Worm (Caenorhabditis elegans) whole organism, early embryonic: ENCODE results near the gene Y71H2B.11.
A peak's percentile ranks its signal among the peaks of the same experiment; 100 is the strongest.

Experiments used
- B0310.2 ChIP-seq: sonication (generic microtip); optimal IDR thresholded peaks from 2 replicates; lab custom pipeline; 2016; ENCODE audit warnings: mild to moderate bottlenecking, missing genetic modification characterization, missing compliant biosample characterization
- F13C5.2 ChIP-seq: sonication (generic microtip); optimal IDR thresholded peaks from 2 replicates; lab custom pipeline; 2017; ENCODE audit warnings: mild to moderate bottlenecking, missing genetic modification characterization, inconsistent platforms, missing compliant biosample characterization
- aly-1 ChIP-seq: sonication (generic microtip); optimal IDR thresholded peaks from 2 replicates; lab custom pipeline; 2016; ENCODE audit warnings: missing genetic modification characterization, missing compliant biosample characterization
- ama-1 ChIP-seq: fragments of 150-350 bp; optimal IDR thresholded peaks from 2 replicates; lab custom pipeline; 2014
- ceh-13 ChIP-seq: fragments of 200-800 bp; sonication (Bioruptor generic); optimal IDR thresholded peaks from 2 replicates; lab custom pipeline; 2018; ENCODE audit warnings: mild to moderate bottlenecking, missing genetic modification characterization, missing compliant biosample characterization
- ceh-36 ChIP-seq: sonication (generic microtip); optimal IDR thresholded peaks from 2 replicates; lab custom pipeline; 2016; ENCODE audit warnings: missing genetic modification characterization, inconsistent platforms, missing compliant biosample characterization
- ets-7 ChIP-seq: sonication (generic microtip); optimal IDR thresholded peaks from 2 replicates; lab custom pipeline; 2016; ENCODE audit warnings: missing genotype, missing genetic modification characterization, missing compliant biosample characterization
- flt-1 ChIP-seq: fragments of 200-800 bp; sonication (Bioruptor generic); IDR thresholded peaks from 2 replicates; pipeline ENCODE4 v1.3.6; 2022; ENCODE audit warnings: missing genetic modification characterization, missing compliant biosample characterization
- hmbx-1 ChIP-seq: sonication (generic microtip); optimal IDR thresholded peaks from 2 replicates; lab custom pipeline; 2016; ENCODE audit warnings: mild to moderate bottlenecking, missing genetic modification characterization, missing compliant biosample characterization
- hmg-4 ChIP-seq: fragments of 200-800 bp; sonication (Bioruptor generic); optimal IDR thresholded peaks from 2 replicates; lab custom pipeline; 2018; ENCODE audit warnings: mild to moderate bottlenecking, missing genetic modification characterization, missing compliant biosample characterization
- hnd-1 ChIP-seq: sonication (generic microtip); optimal IDR thresholded peaks from 2 replicates; lab custom pipeline; 2016; ENCODE audit warnings: missing genetic modification characterization, missing compliant biosample characterization
- pes-1 ChIP-seq: fragments of 200-800 bp; sonication (Bioruptor generic); IDR thresholded peaks from 2 replicates; pipeline ENCODE4 v1.3.6; 2022; ENCODE audit warnings: missing genetic modification reagents, missing genetic modification characterization, missing compliant biosample characterization
- scrt-1 ChIP-seq: fragments of 200-800 bp; sonication (Bioruptor generic); IDR thresholded peaks from 2 replicates; pipeline ENCODE4 v1.3.6; 2022; ENCODE audit warnings: missing genetic modification characterization, missing compliant biosample characterization
- sea-1 ChIP-seq: fragments of 200-800 bp; sonication (Bioruptor generic); conservative IDR thresholded peaks from 2 replicates; pipeline ENCODE4 v1.3.6; 2022; ENCODE audit warnings: missing genetic modification characterization, missing compliant biosample characterization
- tbx-11 ChIP-seq: fragments of 200-800 bp; sonication (Bioruptor generic); IDR thresholded peaks from 2 replicates; pipeline ENCODE4 v1.3.6; 2022; ENCODE audit warnings: missing genetic modification characterization, missing compliant biosample characterization
- tbx-37 ChIP-seq: fragments of 200-800 bp; sonication (Bioruptor generic); conservative IDR thresholded peaks from 2 replicates; pipeline ENCODE4 v1.3.6; 2022; ENCODE audit warnings: missing genetic modification reagents, missing genetic modification characterization, missing compliant biosample characterization
- tra-4 ChIP-seq: sonication (generic microtip); optimal IDR thresholded peaks from 2 replicates; lab custom pipeline; 2017; ENCODE audit warnings: missing genetic modification characterization, missing compliant biosample characterization

Gene Y71H2B.11

DNA sequence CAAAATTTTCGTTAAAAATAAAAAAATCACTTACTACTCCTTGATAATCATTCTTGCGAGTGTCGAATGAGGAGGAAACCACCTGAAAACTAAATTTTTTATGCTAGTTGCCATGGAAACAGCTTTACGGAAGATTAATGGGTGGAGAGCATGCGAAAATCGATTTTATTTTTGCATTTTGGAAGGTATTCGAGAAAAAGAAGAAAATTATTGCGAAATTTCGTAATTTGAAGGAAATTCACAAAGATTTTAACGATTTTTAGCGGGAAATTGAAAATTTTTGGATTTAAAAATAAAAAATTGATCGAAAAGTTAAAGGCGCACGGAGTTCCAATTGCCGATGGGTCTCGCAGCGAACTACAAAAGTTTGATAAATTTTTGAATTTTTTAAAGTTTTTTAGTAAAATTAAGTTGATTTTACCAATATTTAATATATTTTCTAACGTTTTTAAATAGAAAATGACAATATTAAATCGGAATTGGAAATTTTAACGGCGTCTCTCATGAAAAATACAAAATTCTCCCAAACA is 28.1 kb upstream of the Y71H2B.11 start, which contains the start of gene Y54F10AR.1:
TSS of gene Y54F10AR.1 (minus strand) at position 51 of the 530 bp plus-strand sequence.
- TF ChIP-seq pes-1 (GFP tag; lab: Robert Waterston, UW) (no peak), aly-1 (no peak), scrt-1 (GFP tag; lab: Robert Waterston, UW) (no peak), ceh-36 (tag; lab: Kevin White, UChicago) (no peak), tra-4 (tag; lab: Kevin White, UChicago) (no peak), hnd-1 (tag; lab: Kevin White, UChicago) (no peak), hmg-4 (GFP tag; lab: Kevin White, UChicago) (no peak), flt-1 (GFP tag; lab: Robert Waterston, UW) (no peak), ama-1 (lab: Kevin White, UChicago) (no peak), ceh-13 (no peak), hmbx-1 (tag; lab: Kevin White, UChicago) (no peak), ets-7 (tag; lab: Kevin White, UChicago) (no peak), tbx-37 (GFP tag; lab: Robert Waterston, UW) (no peak), tbx-11 (GFP tag; lab: Robert Waterston, UW) (no peak), F13C5.2 (tag; lab: Kevin White, UChicago) (no peak)

DNA sequence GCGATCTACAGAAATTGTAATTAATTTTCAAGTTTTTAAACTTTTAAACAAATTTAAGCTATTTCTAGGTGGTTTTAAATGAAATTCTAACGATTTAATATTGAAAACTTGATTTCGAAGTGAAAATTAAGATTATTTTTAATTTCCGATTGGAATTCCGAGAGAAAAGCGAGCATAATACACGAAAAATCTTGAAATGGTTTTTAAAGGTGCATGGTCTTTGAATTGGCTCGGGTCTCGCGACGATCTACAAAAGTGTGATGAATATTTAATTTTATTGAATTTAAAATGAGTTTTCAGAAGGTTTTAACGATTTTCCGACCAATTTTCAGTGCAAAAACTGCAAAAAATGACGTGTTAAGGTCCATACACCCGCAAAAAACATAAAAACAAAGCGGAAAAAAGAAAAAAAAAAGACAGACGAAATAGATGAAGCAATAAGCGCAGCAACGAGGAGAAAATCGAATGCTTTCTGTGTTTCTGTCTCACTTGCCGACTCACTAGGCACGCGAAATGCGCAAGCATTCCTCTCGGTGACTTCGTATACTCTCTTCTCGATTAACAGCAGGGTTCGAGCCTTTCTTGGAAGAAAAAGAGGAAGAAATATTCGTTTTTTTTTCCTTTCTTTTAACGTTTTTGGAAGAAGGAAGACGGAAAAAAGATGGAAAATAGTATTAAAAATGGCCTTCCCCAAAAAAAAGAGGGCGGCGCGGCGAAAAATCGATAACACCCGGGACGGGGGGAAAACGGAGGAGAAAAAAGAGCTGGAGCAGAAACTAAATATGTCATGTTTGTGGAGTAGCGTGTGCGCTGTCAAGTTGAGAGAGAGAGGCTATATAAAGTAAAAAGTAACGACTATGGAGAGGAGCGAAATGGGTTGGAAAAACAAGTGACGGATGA is 27.2 kb upstream of the Y71H2B.11 start:
- TF ChIP-seq pes-1 (GFP tag; lab: Robert Waterston, UW) (0 out of 2 replicates have a peak, but pooled peaks have one; percentile 47), tbx-37 (GFP tag; lab: Robert Waterston, UW) (no peak), hmg-4 (GFP tag; lab: Kevin White, UChicago) (peak; percentile 28), F13C5.2 (tag; lab: Kevin White, UChicago) (peak; percentile 55)

DNA sequence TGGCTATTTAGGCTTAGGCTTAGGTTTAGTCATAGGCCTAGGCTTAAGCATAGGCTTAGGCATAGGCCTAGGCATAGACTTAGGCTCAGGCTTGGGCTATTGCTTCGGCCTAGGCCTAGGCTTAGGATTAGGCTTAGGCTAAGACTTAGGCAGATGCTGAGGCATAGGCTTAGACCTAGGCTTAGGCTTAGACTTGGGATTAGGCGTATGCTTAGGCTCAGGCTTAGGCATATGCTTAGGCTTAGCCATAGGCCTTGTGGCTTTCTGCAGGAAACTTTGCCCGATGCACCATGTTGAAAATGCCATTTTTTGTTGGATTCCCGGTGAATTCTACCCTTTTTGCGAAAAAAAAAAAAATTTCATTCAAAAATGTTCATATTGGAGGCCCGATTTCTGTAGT is 25.8 kb upstream of the Y71H2B.11 start:
- TF ChIP-seq aly-1 (no peak), tbx-11 (GFP tag; lab: Robert Waterston, UW) (no peak), tra-4 (tag; lab: Kevin White, UChicago) (no peak), ceh-36 (tag; lab: Kevin White, UChicago) (peak; percentile 83)

DNA sequence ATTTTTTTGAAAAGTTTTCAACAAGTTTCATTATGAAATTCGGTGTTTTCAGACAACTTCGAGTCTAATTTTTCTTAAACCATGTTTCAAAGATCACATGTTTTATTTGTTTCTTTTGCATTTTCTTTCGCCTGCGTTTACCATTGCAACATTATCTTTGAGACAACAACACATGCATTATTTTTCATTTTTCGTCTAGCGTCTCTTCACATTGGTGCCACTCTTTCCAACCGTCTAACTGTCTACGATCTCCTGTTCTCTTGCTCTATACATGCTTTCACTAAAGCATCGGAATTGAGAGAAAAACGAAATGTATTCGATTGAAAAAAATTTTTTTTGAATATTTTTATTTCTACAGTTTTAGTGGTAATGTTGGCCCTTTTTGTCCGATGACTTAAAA is 25.2 kb upstream of the Y71H2B.11 start:
- TF ChIP-seq hmbx-1 (tag; lab: Kevin White, UChicago) = no peak
- TF ChIP-seq ets-7 (tag; lab: Kevin White, UChicago) = no peak
- no peak for TF ChIP-seq flt-1 (GFP tag; lab: Robert Waterston, UW)
- TF ChIP-seq hnd-1 (tag; lab: Kevin White, UChicago) = no peak
- no peak for TF ChIP-seq B0310.2 (tag; lab: Kevin White, UChicago)
- no peak for TF ChIP-seq ama-1 (lab: Kevin White, UChicago)
- TF ChIP-seq ceh-13 = no peak
- TF ChIP-seq tbx-37 (GFP tag; lab: Robert Waterston, UW) = no peak
- no peak for TF ChIP-seq ceh-36 (tag; lab: Kevin White, UChicago)

DNA sequence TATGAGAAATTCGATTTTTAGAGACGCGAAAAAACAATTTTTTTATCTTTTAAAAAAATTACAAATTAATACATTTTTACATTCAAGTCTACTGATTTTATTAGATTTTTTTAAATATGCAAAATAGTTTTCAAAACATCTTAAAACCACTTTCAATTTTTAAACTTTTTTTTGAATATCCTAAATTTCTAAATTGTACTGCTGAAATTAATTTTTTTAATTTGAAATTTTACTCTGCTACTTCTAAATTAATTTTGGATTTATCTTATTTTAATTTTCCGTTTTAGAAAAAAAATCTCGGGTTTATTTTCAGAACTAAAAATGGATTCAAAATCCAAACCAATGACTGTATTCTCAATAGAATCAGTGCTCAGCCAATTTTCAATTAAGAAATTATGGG is 24.8 kb upstream of the Y71H2B.11 start, which contains the start of gene Y71H2B.8:
TSS of gene Y71H2B.8 (plus strand) at position 301 of the 400 bp plus-strand sequence.
- TF ChIP-seq ama-1 (lab: Kevin White, UChicago) = no peak
- no peak for TF ChIP-seq ceh-13
- no peak for TF ChIP-seq scrt-1 (GFP tag; lab: Robert Waterston, UW)
- TF ChIP-seq sea-1 = no peak
- no peak for TF ChIP-seq hmg-4 (GFP tag; lab: Kevin White, UChicago)
- no peak for TF ChIP-seq flt-1 (GFP tag; lab: Robert Waterston, UW)
- no peak for TF ChIP-seq hnd-1 (tag; lab: Kevin White, UChicago)

DNA sequence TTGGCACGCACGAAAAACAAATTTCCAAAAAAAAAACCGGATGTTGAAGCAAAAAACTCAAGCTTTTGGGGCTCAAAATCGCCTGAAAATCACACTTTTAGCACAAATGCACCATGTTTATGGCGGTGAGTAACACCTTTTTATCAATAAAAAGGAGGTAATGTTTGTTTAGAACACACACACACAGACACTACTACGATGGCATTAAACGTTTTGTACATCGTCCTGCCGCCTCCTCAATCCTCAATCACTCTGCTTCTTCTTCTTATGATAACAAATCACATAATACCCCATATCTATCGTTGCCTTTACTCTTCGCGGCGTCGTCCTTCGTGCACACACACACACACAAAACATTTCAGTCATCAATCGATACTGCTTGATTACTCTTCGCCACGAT is 17.6 kb upstream of the Y71H2B.11 start, which contains the start of gene gpa-17:
TSS of gene gpa-17 (plus strand) at position 363 of the 400 bp plus-strand sequence.
- TF ChIP-seq hmbx-1 (tag; lab: Kevin White, UChicago) = no peak

DNA sequence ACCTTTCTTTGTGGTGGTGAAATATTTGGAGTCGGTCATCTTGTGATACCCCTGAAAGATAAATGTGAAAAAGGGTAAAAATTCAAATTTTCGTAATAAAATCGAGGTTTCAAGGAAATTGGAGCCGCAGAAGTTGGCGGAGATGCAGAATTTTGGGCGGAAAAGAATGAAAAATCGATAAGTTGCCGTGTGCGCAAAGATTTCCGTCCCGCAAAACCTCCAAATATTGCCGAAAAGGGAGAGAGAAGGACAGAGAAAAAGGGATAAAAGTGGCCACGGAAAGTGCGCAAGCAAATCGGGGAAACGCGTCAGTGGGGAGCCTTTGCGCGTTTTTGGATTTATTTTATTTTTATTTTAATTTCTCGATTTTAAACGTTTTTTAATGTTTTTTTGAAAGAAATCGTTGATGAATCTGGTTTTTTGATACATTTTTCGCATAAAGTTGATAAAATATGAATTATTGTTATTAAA is 6.8 kb upstream of the Y71H2B.11 start, which contains the start of gene apb-1:
TSS of gene apb-1 (minus strand) at position 51 of the 471 bp plus-strand sequence.
- TF ChIP-seq aly-1 (no peak), ets-7 (tag; lab: Kevin White, UChicago) (no peak), flt-1 (GFP tag; lab: Robert Waterston, UW) (peak; percentile 68), scrt-1 (GFP tag; lab: Robert Waterston, UW) (0 out of 2 replicates have a peak, but pooled peaks have one; percentile 50), ceh-36 (tag; lab: Kevin White, UChicago) (peak; percentile 42), sea-1 (0 out of 2 replicates have a peak, but pooled peaks have one; percentile 11), B0310.2 (tag; lab: Kevin White, UChicago) (no peak), hnd-1 (tag; lab: Kevin White, UChicago) (no peak), pes-1 (GFP tag; lab: Robert Waterston, UW) (peak; percentile 74), ceh-13 (no peak), hmg-4 (GFP tag; lab: Kevin White, UChicago) (peak; percentile 75), F13C5.2 (tag; lab: Kevin White, UChicago) (peak; percentile 88), tbx-37 (GFP tag; lab: Robert Waterston, UW) (0 out of 2 replicates have a peak, but pooled peaks have one; percentile 38), tbx-11 (GFP tag; lab: Robert Waterston, UW) (peak; percentile 65; the same call in 1 of the 2 replicates), tra-4 (tag; lab: Kevin White, UChicago) (no peak), hmbx-1 (tag; lab: Kevin White, UChicago) (no peak), ama-1 (lab: Kevin White, UChicago) (no peak)
